Worm (Caenorhabditis elegans): Measurements from ENCODE around the gene C25E10.4.

Gene C25E10.4

ce11 chrV:9003291-9003690 lies 30.1 kb upstream of the C25E10.4 start, which contains the start of gene srx-1:
srx-1 (plus strand) TSS chrV:9003672.
- TF ChIP-seq ref-1 (GFP tag; conservative IDR thresholded peaks at IDR 0.05) (no peak), flt-1 (GFP tag; IDR thresholded peaks at IDR 0.05) (no peak), cog-1 (tag; optimal IDR thresholded peaks at IDR 0.05) (no peak), ztf-29 (GFP tag; IDR thresholded peaks at IDR 0.05) (no peak), med-1 (GFP tag; optimal IDR thresholded peaks at IDR 0.05; ENCODE audit: insufficient read depth) (no peak), klf-2 (GFP tag; conservative IDR thresholded peaks at IDR 0.05) (no peak), tab-1 (GFP tag; IDR thresholded peaks at IDR 0.05) (no peak), T22C8.4 (GFP tag; IDR thresholded peaks at IDR 0.05) (no peak), ztf-23 (GFP tag; IDR thresholded peaks at IDR 0.05) (no peak)

- TF ChIP-seq ztf-23 (GFP tag; IDR thresholded peaks at IDR 0.05) (no peak), tab-1 (GFP tag; IDR thresholded peaks at IDR 0.05) (no peak), cog-1 (tag; optimal IDR thresholded peaks at IDR 0.05) (no peak)
These were observed 28.1 kb upstream of the C25E10.4 start, which contains the start of gene srx-3 for ce11 chrV:9005243-9005642. srx-3 (plus strand) TSS chrV:9005543.

ce11 chrV:9009175-9009574 lies 24.2 kb upstream of the C25E10.4 start, which contains the start of gene srx-2:
srx-2 (plus strand) TSS chrV:9009475.
- TF ChIP-seq med-1 (GFP tag; optimal IDR thresholded peaks at IDR 0.05; ENCODE audit: insufficient read depth): no peak
- no peak for TF ChIP-seq flt-1 (GFP tag; IDR thresholded peaks at IDR 0.05)
- no peak for TF ChIP-seq klf-2 (GFP tag; conservative IDR thresholded peaks at IDR 0.05)
- no peak for TF ChIP-seq T22C8.4 (GFP tag; IDR thresholded peaks at IDR 0.05)

DNA sequence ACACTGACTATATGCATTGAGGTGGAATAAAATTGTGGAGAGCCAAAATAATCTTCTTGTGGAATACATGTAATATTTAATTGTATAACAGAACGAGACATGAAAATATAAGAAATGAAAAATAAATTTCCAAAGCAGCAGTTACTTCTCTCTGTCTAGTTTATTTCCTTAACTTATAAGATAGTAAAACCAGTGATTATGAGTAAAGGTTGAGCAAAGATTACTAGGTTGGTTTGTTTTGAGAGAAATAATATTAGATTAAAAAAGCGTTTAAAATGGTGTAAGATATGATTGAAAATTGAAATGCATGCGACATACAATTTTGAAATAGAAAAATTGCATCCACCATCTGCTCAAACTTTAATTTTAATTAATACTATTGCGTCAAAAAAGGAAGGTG lies 19.6 kb upstream of the C25E10.4 start, which contains the start of gene srh-201:
Gene srh-201 (minus strand): TSS at position 101 of the 400 bp plus-strand sequence.
- TF ChIP-seq flt-1 (GFP tag; IDR thresholded peaks at IDR 0.05) (no peak), ref-1 (GFP tag; conservative IDR thresholded peaks at IDR 0.05) (no peak)

DNA sequence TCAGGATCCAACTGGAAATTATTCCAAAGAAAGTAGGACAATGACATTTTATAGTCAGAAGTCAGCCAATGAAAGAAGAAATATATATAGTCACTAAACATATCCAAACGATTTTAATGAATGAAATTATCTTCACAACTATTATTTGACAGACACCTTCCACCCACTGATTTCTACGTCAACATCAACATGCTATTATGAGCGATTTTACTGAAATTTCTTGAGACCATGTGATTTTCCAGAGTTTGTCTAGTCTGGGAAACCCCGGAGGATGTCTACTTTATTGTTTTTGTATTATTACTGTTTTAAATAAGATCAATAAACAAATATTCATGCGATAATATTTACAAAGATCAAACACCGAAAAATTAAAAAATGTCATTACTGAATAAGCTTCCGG lies 17.8 kb upstream of the C25E10.4 start, which contains the start of gene srt-18:
Gene srt-18 (minus strand): TSS at position 101 of the 400 bp plus-strand sequence.
- TF ChIP-seq tab-1 (GFP tag; IDR thresholded peaks at IDR 0.05) (no peak), ztf-29 (GFP tag; IDR thresholded peaks at IDR 0.05) (no peak), flt-1 (GFP tag; IDR thresholded peaks at IDR 0.05) (no peak), med-1 (GFP tag; optimal IDR thresholded peaks at IDR 0.05; ENCODE audit: insufficient read depth) (no peak), T22C8.4 (GFP tag; IDR thresholded peaks at IDR 0.05) (no peak), ref-1 (GFP tag; conservative IDR thresholded peaks at IDR 0.05) (no peak), ztf-23 (GFP tag; IDR thresholded peaks at IDR 0.05) (no peak), klf-2 (GFP tag; conservative IDR thresholded peaks at IDR 0.05) (no peak), cog-1 (tag; optimal IDR thresholded peaks at IDR 0.05) (no peak)

DNA sequence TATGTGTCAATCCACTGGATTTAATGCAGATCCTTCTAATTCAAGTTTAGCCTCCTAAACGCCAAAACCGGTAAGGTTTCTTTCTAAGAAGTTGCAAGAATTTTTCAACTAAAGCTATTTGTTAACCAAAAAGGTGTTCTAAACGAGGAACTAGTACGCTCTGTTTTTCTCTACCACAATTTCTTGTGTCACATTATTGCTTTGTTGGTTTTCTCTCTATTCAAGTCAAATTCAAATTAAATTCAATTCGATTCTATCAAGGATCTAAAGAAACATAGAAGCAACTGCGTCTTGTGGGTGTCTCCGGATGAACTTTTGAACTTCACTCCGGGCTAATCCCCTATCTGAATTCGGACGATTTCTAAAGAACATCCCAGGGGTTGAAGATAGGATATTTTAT lies 16.9 kb upstream of the C25E10.4 start, which contains the start of gene oac-40:
Gene oac-40 (plus strand): TSS at position 301 of the 400 bp plus-strand sequence.
- TF ChIP-seq T22C8.4 (GFP tag; IDR thresholded peaks at IDR 0.05) (no peak), med-1 (GFP tag; optimal IDR thresholded peaks at IDR 0.05; ENCODE audit: insufficient read depth) (no peak), ztf-29 (GFP tag; IDR thresholded peaks at IDR 0.05) (no peak), cog-1 (tag; optimal IDR thresholded peaks at IDR 0.05) (no peak), klf-2 (GFP tag; conservative IDR thresholded peaks at IDR 0.05) (no peak), flt-1 (GFP tag; IDR thresholded peaks at IDR 0.05) (no peak), tab-1 (GFP tag; IDR thresholded peaks at IDR 0.05) (no peak), ztf-23 (GFP tag; IDR thresholded peaks at IDR 0.05) (no peak), ref-1 (GFP tag; conservative IDR thresholded peaks at IDR 0.05) (no peak)

DNA sequence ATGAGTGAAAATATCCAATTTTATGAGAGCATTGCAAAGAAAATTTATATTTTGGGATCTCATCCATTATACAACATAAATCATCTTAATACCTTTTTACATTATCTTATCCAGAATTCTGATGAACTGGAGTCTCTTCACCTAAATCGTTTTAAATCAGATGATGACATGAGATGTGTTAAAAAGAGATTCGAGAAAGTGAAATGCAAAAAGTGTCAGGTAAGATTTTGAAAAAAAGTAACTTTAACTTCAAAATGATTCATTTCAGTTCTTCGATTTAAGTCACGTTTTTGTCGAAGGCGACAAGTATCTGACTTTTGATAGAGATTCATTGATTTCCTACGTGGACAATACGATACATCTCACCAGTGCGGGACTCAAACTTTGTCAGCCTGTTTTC lies 14.5 kb upstream of the C25E10.4 start:
- TF ChIP-seq cog-1 (tag; optimal IDR thresholded peaks at IDR 0.05): no peak
- no peak for TF ChIP-seq ztf-29 (GFP tag; IDR thresholded peaks at IDR 0.05)
- no peak for TF ChIP-seq T22C8.4 (GFP tag; IDR thresholded peaks at IDR 0.05)
- no peak for TF ChIP-seq flt-1 (GFP tag; IDR thresholded peaks at IDR 0.05)
- TF ChIP-seq tab-1 (GFP tag; IDR thresholded peaks at IDR 0.05): no peak
- no peak for TF ChIP-seq klf-2 (GFP tag; conservative IDR thresholded peaks at IDR 0.05)
- no peak for TF ChIP-seq ztf-23 (GFP tag; IDR thresholded peaks at IDR 0.05)
- TF ChIP-seq ref-1 (GFP tag; conservative IDR thresholded peaks at IDR 0.05): no peak
- no peak for TF ChIP-seq med-1 (GFP tag; optimal IDR thresholded peaks at IDR 0.05; ENCODE audit: insufficient read depth)

ce11 chrV:9022078-9022477 lies 11.3 kb upstream of the C25E10.4 start, which contains the start of gene oac-41:
oac-41 (minus strand) TSS chrV:9022178.
- TF ChIP-seq med-1 (GFP tag; optimal IDR thresholded peaks at IDR 0.05; ENCODE audit: insufficient read depth) (no peak), ztf-23 (GFP tag; IDR thresholded peaks at IDR 0.05) (no peak), T22C8.4 (GFP tag; IDR thresholded peaks at IDR 0.05) (no peak), klf-2 (GFP tag; conservative IDR thresholded peaks at IDR 0.05) (no peak), flt-1 (GFP tag; IDR thresholded peaks at IDR 0.05) (no peak), tab-1 (GFP tag; IDR thresholded peaks at IDR 0.05) (no peak), ref-1 (GFP tag; conservative IDR thresholded peaks at IDR 0.05) (no peak), cog-1 (tag; optimal IDR thresholded peaks at IDR 0.05) (no peak), ztf-29 (GFP tag; IDR thresholded peaks at IDR 0.05) (no peak)

- TF ChIP-seq ref-1 (GFP tag; conservative IDR thresholded peaks at IDR 0.05) (no peak), tab-1 (GFP tag; IDR thresholded peaks at IDR 0.05) (no peak), klf-2 (GFP tag; conservative IDR thresholded peaks at IDR 0.05) (no peak), flt-1 (GFP tag; IDR thresholded peaks at IDR 0.05) (no peak), ztf-23 (GFP tag; IDR thresholded peaks at IDR 0.05) (no peak), med-1 (GFP tag; optimal IDR thresholded peaks at IDR 0.05; ENCODE audit: insufficient read depth) (no peak), cog-1 (tag; optimal IDR thresholded peaks at IDR 0.05) (no peak)
These were observed 8.7 kb upstream of the C25E10.4 start, which contains the start of gene bus-1 for ce11 chrV:9024713-9025112. bus-1 (minus strand) TSS chrV:9024813.

DNA sequence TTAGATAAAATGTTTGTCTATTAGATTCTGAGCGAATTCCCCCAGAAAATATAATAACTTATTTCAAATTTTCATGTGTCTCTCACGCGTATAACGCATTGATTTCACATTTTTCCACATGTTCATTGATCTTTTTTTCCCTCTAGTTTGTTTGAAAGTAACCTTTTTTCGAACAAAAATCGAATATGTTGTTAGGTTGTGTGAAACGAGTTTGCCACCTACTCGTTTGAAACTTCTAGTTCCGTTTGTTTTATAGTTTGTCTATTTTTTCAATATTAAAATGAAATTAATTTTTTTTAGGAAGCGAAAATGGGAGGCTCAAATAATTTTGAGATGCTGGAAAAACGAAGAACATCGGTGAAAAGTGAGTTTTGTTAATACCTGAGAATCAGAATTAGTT lies 3.1 kb upstream of the C25E10.4 start, which contains the start of gene C25E10.5:
Gene C25E10.5 (plus strand): TSS at position 301 of the 400 bp plus-strand sequence.
- no peak for TF ChIP-seq tab-1 (GFP tag; IDR thresholded peaks at IDR 0.05)
- TF ChIP-seq cog-1 (tag; optimal IDR thresholded peaks at IDR 0.05): no peak
- no peak for TF ChIP-seq klf-2 (GFP tag; conservative IDR thresholded peaks at IDR 0.05)

Data from whole organism, midembryonic.